Worm (Caenorhabditis elegans) whole organism, L4 larva: ENCODE results near the gene amdh-1.

Experiments
- F26F4.8 ChIP-seq: fragments of 200-800 bp; sonication (Bioruptor generic); conservative IDR thresholded peaks from 2 replicates; pipeline ENCODE4 v1.3.6; 2022; ENCODE audit warnings: missing genetic modification characterization, missing compliant biosample characterization
- Y48G9A.11 ChIP-seq: fragments of 200-800 bp; sonication (Bioruptor generic); IDR thresholded peaks from 2 replicates; pipeline ENCODE4 v1.3.6; 2022; ENCODE audit warnings: missing genetic modification reagents, missing genetic modification characterization, missing compliant biosample characterization
- ZK546.5 ChIP-seq, 2 experiments: sonication (generic microtip); optimal IDR thresholded peaks; 2 replicates each; lab custom pipeline; 2017; ENCODE audit warnings: missing biosample characterization in 2 of 2, missing genetic modification characterization in 2 of 2
- aha-1 ChIP-seq: fragments of 150-350 bp; peaks from one replicate; lab custom pipeline; 2014; ENCODE audit warnings: missing biosample characterization, missing genetic modification characterization
- ceh-44 ChIP-seq: fragments of 200-800 bp; sonication (Bioruptor generic); IDR thresholded peaks from 2 replicates; pipeline ENCODE4 v1.3.6; 2022; ENCODE audit warnings: missing genetic modification reagents, missing genetic modification characterization, missing compliant biosample characterization
- ceh-62 ChIP-seq: sonication (generic microtip); optimal IDR thresholded peaks from 2 replicates; lab custom pipeline; 2017; ENCODE audit warnings: missing biosample characterization, missing genetic modification characterization
- ceh-82 ChIP-seq: sonication (generic microtip); optimal IDR thresholded peaks from 2 replicates; lab custom pipeline; 2017; ENCODE audit warnings: missing biosample characterization, missing genetic modification characterization
- ces-1 ChIP-seq: fragments of 150-350 bp; sonication (generic microtip); optimal IDR thresholded peaks from 4 replicates; lab custom pipeline; 2014; ENCODE audit warnings: missing biosample characterization, missing genetic modification reagents, missing genetic modification characterization
- daf-12 ChIP-seq: fragments of 150-350 bp; optimal IDR thresholded peaks from 2 replicates; lab custom pipeline; 2014; ENCODE audit warnings: missing biosample characterization, missing genetic modification reagents, missing genetic modification characterization
- daf-16 ChIP-seq, 3 experiments: sonication (generic microtip); optimal IDR thresholded peaks; 2 replicates each; lab custom pipeline; 2016 to 2017; ENCODE audit warnings: missing genetic modification characterization in 3 of 3, missing genetic modification reagents in 3 of 3, mild to moderate bottlenecking in 2 of 3, missing compliant biosample characterization in 2 of 3, missing biosample characterization in 1 of 3, moderate library complexity in 1 of 3
- daf-8 ChIP-seq: fragments of 200-800 bp; sonication (Bioruptor generic); IDR thresholded peaks from 2 replicates; pipeline ENCODE4 v1.3.6; 2022; ENCODE audit warnings: missing genetic modification characterization, missing compliant biosample characterization
- dmd-6 ChIP-seq: fragments of 200-800 bp; sonication (Bioruptor generic); IDR thresholded peaks from 2 replicates; pipeline ENCODE4 v1.3.6; 2022; ENCODE audit warnings: missing genetic modification reagents, missing genetic modification characterization, missing compliant biosample characterization
- dpl-1 ChIP-seq: fragments of 150-350 bp; optimal IDR thresholded peaks from 2 replicates; lab custom pipeline; 2014; ENCODE audit warnings: missing biosample characterization, missing genetic modification reagents, missing genetic modification characterization
- dve-1 ChIP-seq: sonication (generic microtip); optimal IDR thresholded peaks from 2 replicates; lab custom pipeline; 2017; ENCODE audit warnings: antibody characterized with exemption, mild to moderate bottlenecking, missing genetic modification characterization, missing compliant biosample characterization; ENCODE audit not compliant: insufficient read depth
- egl-43 ChIP-seq: fragments of 200-800 bp; sonication (Bioruptor generic); IDR thresholded peaks from 2 replicates; pipeline ENCODE4 v1.3.6; 2022; ENCODE audit warnings: missing genetic modification reagents, missing genetic modification characterization, missing compliant biosample characterization
- fkh-10 ChIP-seq: fragments of 150-350 bp; optimal IDR thresholded peaks from 2 replicates; lab custom pipeline; 2014; ENCODE audit warnings: missing biosample characterization, missing genetic modification reagents, missing genetic modification characterization
- hlh-11 ChIP-seq: fragments of 200-800 bp; sonication (Bioruptor generic); optimal IDR thresholded peaks from 2 replicates; lab custom pipeline; 2018; ENCODE audit warnings: mild to moderate bottlenecking, missing genetic modification characterization, missing compliant biosample characterization
- hlh-30 ChIP-seq: sonication (generic microtip); optimal IDR thresholded peaks from 2 replicates; lab custom pipeline; 2017; ENCODE audit warnings: antibody characterized with exemption, mild to moderate bottlenecking, missing genetic modification characterization, missing compliant biosample characterization; ENCODE audit not compliant: insufficient read depth
- lim-7 ChIP-seq: fragments of 200-800 bp; sonication (Bioruptor generic); IDR thresholded peaks from 2 replicates; pipeline ENCODE4 v1.3.6; 2022; ENCODE audit warnings: missing genetic modification characterization, missing compliant biosample characterization
- lin-39 ChIP-seq: fragments of 150-350 bp; optimal IDR thresholded peaks from 2 replicates; lab custom pipeline; 2014; ENCODE audit warnings: missing biosample characterization, missing genetic modification reagents, missing genetic modification characterization
- madf-5 ChIP-seq, 2 experiments: fragments of 200-800 bp; sonication (Bioruptor generic); IDR thresholded peaks; 2 replicates each; pipeline ENCODE4 v1.3.6; 2022; ENCODE audit warnings: missing compliant biosample characterization in 2 of 2, missing genetic modification characterization in 2 of 2
- madf-9 ChIP-seq: fragments of 200-800 bp; sonication (Bioruptor generic); conservative IDR thresholded peaks from 2 replicates; pipeline ENCODE4 v1.3.6; 2022; ENCODE audit warnings: missing genetic modification reagents, missing genetic modification characterization, missing compliant biosample characterization
- mdl-1 ChIP-seq, 2 experiments: fragments of 150-350 bp in 1 of 2; sonication (generic microtip) in 1 of 2; optimal IDR thresholded peaks; 2 replicates each; lab custom pipeline; 2014 to 2017; ENCODE audit warnings: missing biosample characterization in 2 of 2, missing genetic modification characterization in 2 of 2
- mxl-2 ChIP-seq: fragments of 200-800 bp; sonication (Bioruptor generic); conservative IDR thresholded peaks from 2 replicates; pipeline ENCODE4 v1.3.6; 2022; ENCODE audit warnings: missing genetic modification reagents, missing genetic modification characterization, missing compliant biosample characterization
- mxl-3 ChIP-seq: fragments of 200-800 bp; sonication (Bioruptor generic); optimal IDR thresholded peaks from 2 replicates; lab custom pipeline; 2018; ENCODE audit warnings: mild to moderate bottlenecking, missing genetic modification characterization, missing compliant biosample characterization
- nhr-237 ChIP-seq: sonication (generic microtip); optimal IDR thresholded peaks from 2 replicates; lab custom pipeline; 2017; ENCODE audit warnings: missing biosample characterization, missing genetic modification characterization
- nhr-28 ChIP-seq: fragments of 150-350 bp; optimal IDR thresholded peaks from 2 replicates; lab custom pipeline; 2014; ENCODE audit warnings: missing biosample characterization, missing genetic modification characterization
- nhr-41 ChIP-seq: fragments of 200-800 bp; sonication (Bioruptor generic); IDR thresholded peaks from 2 replicates; pipeline ENCODE4 v1.3.6; 2022; ENCODE audit warnings: missing genetic modification reagents, missing genetic modification characterization, missing compliant biosample characterization
- nhr-48 ChIP-seq: sonication (generic microtip); optimal IDR thresholded peaks from 2 replicates; lab custom pipeline; 2016; ENCODE audit warnings: mild to moderate bottlenecking, missing genetic modification characterization, missing compliant biosample characterization
- nhr-6 ChIP-seq: fragments of 150-350 bp; optimal IDR thresholded peaks from 2 replicates; lab custom pipeline; 2014; ENCODE audit warnings: missing biosample characterization, missing genetic modification characterization
- nhr-76 ChIP-seq: fragments of 150-350 bp; optimal IDR thresholded peaks from 2 replicates; lab custom pipeline; 2014; ENCODE audit warnings: missing biosample characterization, missing genetic modification characterization
- php-3 ChIP-seq: fragments of 200-800 bp; sonication (Bioruptor generic); IDR thresholded peaks from 2 replicates; pipeline ENCODE4 v1.3.6; 2022; ENCODE audit warnings: missing genetic modification reagents, missing genetic modification characterization, missing compliant biosample characterization
- saeg-2 ChIP-seq: fragments of 200-800 bp; sonication (Bioruptor generic); IDR thresholded peaks from 2 replicates; pipeline ENCODE4 v1.3.6; 2022; ENCODE audit warnings: missing genetic modification reagents, missing genetic modification characterization, missing compliant biosample characterization
- sdz-12 ChIP-seq: fragments of 200-800 bp; sonication (Bioruptor generic); optimal IDR thresholded peaks from 2 replicates; lab custom pipeline; 2018; ENCODE audit warnings: mild to moderate bottlenecking, missing genetic modification characterization, missing compliant biosample characterization
- set-16 ChIP-seq: fragments of 200-800 bp; sonication (Bioruptor generic); IDR thresholded peaks from 2 replicates; pipeline ENCODE4 v1.3.6; 2022; ENCODE audit warnings: missing genetic modification reagents, missing genetic modification characterization, missing compliant biosample characterization
- spr-1 ChIP-seq: sonication (generic microtip); optimal IDR thresholded peaks from 2 replicates; lab custom pipeline; 2016; ENCODE audit warnings: mild to moderate bottlenecking, missing genetic modification characterization, missing compliant biosample characterization
- tag-97 ChIP-seq: fragments of 200-800 bp; sonication (Bioruptor generic); IDR thresholded peaks from 2 replicates; pipeline ENCODE4 v1.3.6; 2022; ENCODE audit warnings: missing genetic modification characterization, missing compliant biosample characterization
- tra-1 ChIP-seq: fragments of 200-800 bp; sonication (Bioruptor generic); IDR thresholded peaks from 2 replicates; pipeline ENCODE4 v1.3.6; 2022; ENCODE audit warnings: missing genetic modification reagents, missing genetic modification characterization, missing compliant biosample characterization
- unc-130 ChIP-seq: sonication (generic microtip); optimal IDR thresholded peaks from 2 replicates; lab custom pipeline; 2016; ENCODE audit warnings: missing genetic modification reagents, missing genetic modification characterization, missing compliant biosample characterization
- unc-39 ChIP-seq: sonication (generic microtip); optimal IDR thresholded peaks from 2 replicates; lab custom pipeline; 2017; ENCODE audit warnings: missing biosample characterization, missing genetic modification characterization
- unc-62 ChIP-seq, 3 experiments: fragments of 150-350 bp in 1 of 3; sonication (generic microtip); optimal IDR thresholded peaks in 2 of 3; peaks in 1 of 3; 1 replicate in 1 of 3; 2 replicates in 2 of 3; lab custom pipeline; 2014 to 2017; ENCODE audit warnings: missing biosample characterization in 3 of 3, missing genetic modification characterization in 3 of 3, missing genetic modification reagents in 3 of 3, missing genotype in 1 of 3
- zip-11 ChIP-seq: fragments of 200-800 bp; sonication (Bioruptor generic); IDR thresholded peaks from 2 replicates; pipeline ENCODE4 v1.3.6; 2022; ENCODE audit warnings: missing genetic modification characterization, missing compliant biosample characterization
- ztf-7 ChIP-seq: fragments of 150-350 bp; optimal IDR thresholded peaks from 2 replicates; lab custom pipeline; 2014; ENCODE audit warnings: missing biosample characterization, missing genetic modification characterization

Gene amdh-1

ce11 chrIII:6213915-6214314 lies 37.7 kb upstream of the amdh-1 start, which contains the start of gene C23G10.10:
Gene C23G10.10, minus strand, starts transcription at chrIII:6214015.
- no peak for TF ChIP-seq ZK546.5 (tag; optimal IDR thresholded peaks at IDR 0.05; lab: Kevin White, UChicago)
- TF ChIP-seq fkh-10 (GFP tag; lab: Kevin White, UChicago): no peak
- no peak for TF ChIP-seq unc-130 (GFP tag; lab: Kevin White, UChicago)

DNA sequence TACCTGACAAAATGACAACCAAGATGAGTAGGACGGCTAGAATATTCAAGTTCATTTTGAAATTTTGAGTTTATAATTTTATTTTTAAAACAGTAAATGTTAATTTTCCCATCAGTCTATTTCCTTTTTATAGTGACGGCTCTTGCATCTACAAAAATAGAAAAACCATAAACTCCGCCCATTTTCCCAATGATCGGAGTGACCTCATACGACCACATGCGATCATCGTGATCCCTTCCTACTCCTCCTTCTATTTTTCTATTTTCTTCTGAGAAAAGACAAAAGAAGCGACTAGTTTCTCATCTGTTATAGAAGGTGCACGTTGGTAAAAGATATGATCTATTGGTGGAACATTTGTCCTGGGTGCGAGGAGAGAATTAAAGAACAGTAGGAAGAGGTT lies 36.1 kb upstream of the amdh-1 start, which contains the start of gene C23G10.11:
Gene C23G10.11, minus strand, starts transcription at position 101 of the 400 bp plus-strand sequence.
- TF ChIP-seq nhr-28 (tag; lab: Kevin White, UChicago) (peak; percentile 12), nhr-237 (tag; lab: Kevin White, UChicago) (no peak)

DNA sequence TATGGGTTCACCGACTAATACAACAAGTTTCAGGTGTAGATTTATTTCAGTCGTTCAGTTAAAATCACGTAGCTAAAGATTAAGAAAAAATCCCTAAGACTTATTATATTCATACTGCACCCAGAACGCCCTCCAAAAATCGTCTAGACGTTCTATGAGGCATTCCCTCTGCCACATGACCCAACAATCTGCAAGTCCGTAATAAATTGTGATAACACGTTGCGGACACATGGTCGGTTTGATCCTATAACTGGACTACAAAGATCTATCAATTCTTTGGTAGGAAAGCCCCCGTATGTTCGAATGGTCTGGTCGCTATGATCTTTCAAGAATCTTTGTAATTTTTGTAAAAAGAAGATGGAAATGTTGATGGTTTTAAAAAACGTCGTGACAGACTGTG lies 35.7 kb upstream of the amdh-1 start:
- no peak for TF ChIP-seq ces-1 (GFP tag; lab: Kevin White, UChicago)
- TF ChIP-seq php-3: no peak
- no peak for TF ChIP-seq nhr-76 (tag; lab: Kevin White, UChicago)
- no peak for TF ChIP-seq unc-130 (GFP tag; lab: Kevin White, UChicago)
- peak in 1 of 2 experiments; percentile 71 for TF ChIP-seq mdl-1 (tag; optimal IDR thresholded peaks at IDR 0.05; lab: Kevin White, UChicago)
- no peak for TF ChIP-seq mxl-2
- TF ChIP-seq zip-11 (GFP tag; lab: Robert Waterston, UW): no peak
- no peak for TF ChIP-seq egl-43 (GFP tag; lab: Robert Waterston, UW)
- no peak for TF ChIP-seq spr-1 (tag; lab: Kevin White, UChicago)
- no peak for TF ChIP-seq daf-12
- TF ChIP-seq mxl-3 (GFP tag; lab: Kevin White, UChicago): peak; percentile 92
- TF ChIP-seq madf-5 (GFP tag; IDR thresholded peaks at IDR 0.05; lab: Robert Waterston, UW): no peak
- TF ChIP-seq daf-16 (GFP tag; optimal IDR thresholded peaks at IDR 0.05; lab: Kevin White, UChicago): no peak
- no peak for TF ChIP-seq daf-16 (tag; optimal IDR thresholded peaks at IDR 0.05; lab: Kevin White, UChicago)
- no peak for TF ChIP-seq dpl-1 (GFP tag; lab: Kevin White, UChicago)
- TF ChIP-seq dve-1: no peak
- no peak for TF ChIP-seq unc-62 (GFP tag; optimal IDR thresholded peaks at IDR 0.05 in 1 of 2; lab: Kevin White, UChicago)
- no peak for TF ChIP-seq unc-62 (tag; optimal IDR thresholded peaks at IDR 0.05; lab: Kevin White, UChicago)
- no peak for TF ChIP-seq Y48G9A.11 (GFP tag; lab: Robert Waterston, UW)
- TF ChIP-seq ceh-82 (tag; lab: Kevin White, UChicago): no peak
- TF ChIP-seq tag-97: no peak
- TF ChIP-seq lim-7 (GFP tag; lab: Robert Waterston, UW): no peak
- TF ChIP-seq daf-8 (GFP tag; lab: Robert Waterston, UW): no peak
- TF ChIP-seq ceh-62: no peak
- peak; percentile 23 for TF ChIP-seq hlh-11 (tag; lab: Kevin White, UChicago)
- TF ChIP-seq sdz-12 (GFP tag; lab: Kevin White, UChicago): no peak
- peak; percentile 84 for TF ChIP-seq nhr-28 (tag; lab: Kevin White, UChicago)
- TF ChIP-seq ztf-7 (tag; lab: Kevin White, UChicago): no peak
- no peak for TF ChIP-seq ceh-44 (GFP tag; lab: Robert Waterston, UW)
- TF ChIP-seq lin-39 (tag; lab: Kevin White, UChicago): no peak
- peak; percentile 83 for TF ChIP-seq nhr-48 (tag; lab: Kevin White, UChicago)
- peak; percentile 14 for TF ChIP-seq hlh-30 (tag; lab: Kevin White, UChicago)
- no peak for TF ChIP-seq madf-9
- no peak for TF ChIP-seq F26F4.8
- no peak for TF ChIP-seq saeg-2 (GFP tag; lab: Robert Waterston, UW)
- TF ChIP-seq dmd-6 (GFP tag; lab: Robert Waterston, UW): 0 out of 2 replicates have a peak, but pooled peaks have one; percentile 8
- TF ChIP-seq unc-39 (tag; lab: Kevin White, UChicago): no peak
- no peak for TF ChIP-seq set-16 (GFP tag; lab: Robert Waterston, UW)
- TF ChIP-seq tra-1 (GFP tag; lab: Robert Waterston, UW): no peak
- no peak for TF ChIP-seq nhr-6 (tag; lab: Kevin White, UChicago)
- no peak for TF ChIP-seq nhr-41 (GFP tag; lab: Robert Waterston, UW)
- TF ChIP-seq aha-1: no peak
